Fruit fly (Drosophila melanogaster) whole organism, embryonic: ENCODE results near the gene CG13995.
A peak's percentile ranks its signal among the peaks of the same experiment; 100 is the strongest.

Experiments used
- Adf1 ChIP-seq: fragments of 200-800 bp; sonication (Bioruptor generic); IDR thresholded peaks from 2 replicates; pipeline ENCODE4 v1.3.6; 2022; ENCODE audit warnings: missing biosample characterization, missing genetic modification characterization
- Awh ChIP-seq: fragments of 200-800 bp; sonication (Bioruptor generic); IDR thresholded peaks from 2 replicates; pipeline ENCODE4, ENCODE4 v1.3.6; 2022; ENCODE audit warnings: missing biosample characterization, missing genetic modification characterization
- B-H2 ChIP-seq: fragments of 200-800 bp; sonication (Bioruptor generic); optimal IDR thresholded peaks from 2 replicates; lab custom pipeline; 2018; ENCODE audit warnings: missing biosample characterization, mild to moderate bottlenecking, missing genetic modification characterization
- Bgb ChIP-seq: fragments of 200-800 bp; sonication (Bioruptor generic); IDR thresholded peaks from 2 replicates; pipeline ENCODE4 v1.3.6; 2022; ENCODE audit warnings: missing biosample characterization, missing genetic modification characterization; ENCODE audit not compliant: partially characterized antibody
- Blimp-1 ChIP-seq: fragments of 200-800 bp; sonication (Bioruptor generic); optimal IDR thresholded peaks from 3 replicates; lab custom pipeline; 2018; ENCODE audit warnings: missing biosample characterization, missing genetic modification characterization, mild to moderate bottlenecking, moderate library complexity, missing genetic modification reagents
- CG10209 ChIP-seq: fragments of 200-800 bp; sonication (Bioruptor generic); optimal IDR thresholded peaks from 3 replicates; lab custom pipeline; 2017; ENCODE audit warnings: missing biosample characterization, mild to moderate bottlenecking, missing genetic modification characterization, missing genetic modification reagents
- CG12155 ChIP-seq: fragments of 200-800 bp; sonication (Bioruptor generic); optimal IDR thresholded peaks from 3 replicates; lab custom pipeline; 2016; ENCODE audit warnings: missing biosample characterization, missing genetic modification characterization
- CG12236 ChIP-seq: fragments of 200-800 bp; sonication (Bioruptor generic); optimal IDR thresholded peaks from 2 replicates; lab custom pipeline; 2016; ENCODE audit warnings: missing biosample characterization, missing genetic modification characterization
- CG13287 ChIP-seq: fragments of 200-800 bp; sonication (Bioruptor generic); IDR thresholded peaks from 2 replicates; pipeline ENCODE4 v1.3.6; 2022; ENCODE audit warnings: missing biosample characterization, missing genetic modification characterization; ENCODE audit not compliant: partially characterized antibody
- CG13894 ChIP-seq: fragments of 200-800 bp; sonication (Bioruptor generic); optimal IDR thresholded peaks from 3 replicates; lab custom pipeline; 2018; ENCODE audit warnings: missing biosample characterization, mild to moderate bottlenecking, missing genetic modification characterization, moderate library complexity
- CG1603 ChIP-seq: fragments of 200-800 bp; sonication (Bioruptor generic); optimal IDR thresholded peaks from 2 replicates; lab custom pipeline; 2019; ENCODE audit warnings: missing biosample characterization, mild to moderate bottlenecking, missing genetic modification characterization, moderate library complexity
- CG16863 ChIP-seq: fragments of 200-800 bp; sonication (Bioruptor generic); optimal IDR thresholded peaks from 3 replicates; lab custom pipeline; 2016; ENCODE audit warnings: missing biosample characterization, missing genetic modification characterization
- CG34376 ChIP-seq: fragments of 200-800 bp; sonication (Bioruptor generic); optimal IDR thresholded peaks from 2 replicates; lab custom pipeline; 2018; ENCODE audit warnings: missing biosample characterization, mild to moderate bottlenecking, missing genetic modification characterization
- CG34422 ChIP-seq: fragments of 200-800 bp; sonication (Bioruptor generic); IDR thresholded peaks from 3 replicates; pipeline ENCODE4 v1.3.6; 2022; ENCODE audit warnings: missing biosample characterization, missing genetic modification characterization
- CG42726 ChIP-seq: fragments of 200-800 bp; sonication (Bioruptor generic); IDR thresholded peaks from 2 replicates; pipeline ENCODE4 v1.3.6; 2022; ENCODE audit warnings: missing biosample characterization, missing genetic modification characterization; ENCODE audit not compliant: partially characterized antibody
- CG6175 ChIP-seq: fragments of 200-800 bp; sonication (Bioruptor generic); IDR thresholded peaks from 3 replicates; pipeline ENCODE4 v1.3.6; 2022; ENCODE audit warnings: missing biosample characterization, missing genetic modification characterization
- CG6272 ChIP-seq: fragments of 200-800 bp; sonication (Bioruptor generic); IDR thresholded peaks from 2 replicates; pipeline ENCODE4 v1.3.6; 2022; ENCODE audit warnings: missing biosample characterization, missing genetic modification characterization
- CG8290 ChIP-seq, 3 experiments: fragments of 200-800 bp; sonication (Bioruptor generic); optimal IDR thresholded peaks; 2 replicates each; lab custom pipeline; 2016 to 2019; ENCODE audit warnings: missing biosample characterization in 3 of 3, missing genetic modification characterization in 3 of 3, mild to moderate bottlenecking in 2 of 3, moderate library complexity in 1 of 3
- CG9932 ChIP-seq: fragments of 200-800 bp; sonication (Bioruptor generic); IDR thresholded peaks from 2 replicates; pipeline ENCODE4 v1.3.6; 2022; ENCODE audit warnings: missing biosample characterization, missing genetic modification characterization
- Dad ChIP-seq: fragments of 200-800 bp; sonication (Bioruptor generic); optimal IDR thresholded peaks from 3 replicates; lab custom pipeline; 2016; ENCODE audit warnings: missing biosample characterization, missing genetic modification characterization
- Deaf1 ChIP-seq: fragments of 200-800 bp; optimal IDR thresholded peaks from 3 replicates; lab custom pipeline; 2019; ENCODE audit warnings: missing biosample characterization, mild to moderate bottlenecking, missing genetic modification characterization, moderate library complexity
- HmgZ ChIP-seq: fragments of 200-800 bp; sonication (Bioruptor generic); optimal IDR thresholded peaks from 2 replicates; lab custom pipeline; 2018; ENCODE audit warnings: missing biosample characterization, mild to moderate bottlenecking, missing genetic modification characterization
- Hmr ChIP-seq: fragments of 200-800 bp; sonication (Bioruptor generic); optimal IDR thresholded peaks from 3 replicates; lab custom pipeline; 2017; ENCODE audit warnings: mild to moderate bottlenecking, missing biosample characterization, missing genetic modification reagents, missing genetic modification characterization
- Jarid2 ChIP-seq: fragments of 200-800 bp; sonication (Bioruptor generic); optimal IDR thresholded peaks from 3 replicates; lab custom pipeline; 2017; ENCODE audit warnings: mild to moderate bottlenecking, missing biosample characterization, missing genetic modification reagents, missing genetic modification characterization
- Nf-YB ChIP-seq: fragments of 200-800 bp; sonication (Bioruptor generic); optimal IDR thresholded peaks from 3 replicates; lab custom pipeline; 2019; ENCODE audit warnings: missing biosample characterization, mild to moderate bottlenecking, missing genetic modification characterization, moderate library complexity
- Rfx ChIP-seq: fragments of 200-800 bp; sonication (Bioruptor generic); IDR thresholded peaks from 2 replicates; pipeline ENCODE4 v1.3.6; 2022; ENCODE audit warnings: missing biosample characterization, missing genetic modification characterization
- Scr ChIP-seq: fragments of 200-800 bp; sonication (Bioruptor generic); IDR thresholded peaks from 2 replicates; pipeline ENCODE4 v1.3.6; 2022; ENCODE audit warnings: missing biosample characterization, missing genetic modification characterization; ENCODE audit not compliant: partially characterized antibody
- abd-A ChIP-seq: fragments of 200-800 bp; sonication (Bioruptor generic); optimal IDR thresholded peaks from 3 replicates; lab custom pipeline; 2019; ENCODE audit warnings: missing biosample characterization, mild to moderate bottlenecking, missing genetic modification characterization, moderate library complexity
- amos ChIP-seq: fragments of 200-800 bp; sonication (Bioruptor generic); IDR thresholded peaks from 2 replicates; pipeline ENCODE4 v1.3.6; 2022; ENCODE audit warnings: missing biosample characterization, missing genetic modification characterization; ENCODE audit not compliant: partially characterized antibody
- az2 ChIP-seq: fragments of 200-800 bp; sonication (Bioruptor generic); optimal IDR thresholded peaks from 3 replicates; lab custom pipeline; 2016; ENCODE audit warnings: missing biosample characterization, missing genetic modification characterization
- bbx ChIP-seq: fragments of 200-800 bp; sonication (Bioruptor generic); IDR thresholded peaks from 2 replicates; pipeline ENCODE4 v1.3.6; 2022; ENCODE audit warnings: missing biosample characterization, missing genetic modification characterization; ENCODE audit not compliant: partially characterized antibody
- chinmo ChIP-seq: fragments of 200-800 bp; sonication (Bioruptor generic); IDR thresholded peaks from 4 replicates; pipeline ENCODE4 v1.3.6; 2022; ENCODE audit warnings: missing biosample characterization, missing genetic modification characterization; ENCODE audit not compliant: partially characterized antibody
- chm ChIP-seq: fragments of 200-800 bp; sonication (Bioruptor generic); IDR thresholded peaks from 2 replicates; pipeline ENCODE4 v1.3.6; 2022; ENCODE audit warnings: missing biosample characterization, missing genetic modification characterization
- exex ChIP-seq: fragments of 200-800 bp; sonication (Bioruptor generic); optimal IDR thresholded peaks from 4 replicates; lab custom pipeline; 2018; ENCODE audit warnings: missing biosample characterization, mild to moderate bottlenecking, missing genetic modification characterization, moderate library complexity
- grn ChIP-seq: fragments of 200-800 bp; sonication (Bioruptor generic); optimal IDR thresholded peaks from 3 replicates; lab custom pipeline; 2017; ENCODE audit warnings: missing biosample characterization, missing genetic modification characterization
- gro ChIP-seq: fragments of 200-800 bp; sonication (Bioruptor generic); optimal IDR thresholded peaks from 2 replicates; lab custom pipeline; 2016; ENCODE audit warnings: missing biosample characterization, missing genetic modification characterization
- kah ChIP-seq: fragments of 200-800 bp; sonication (Bioruptor generic); optimal IDR thresholded peaks from 2 replicates; lab custom pipeline; 2018; ENCODE audit warnings: missing biosample characterization, mild to moderate bottlenecking, missing genetic modification characterization
- lbe ChIP-seq: fragments of 200-800 bp; sonication (Bioruptor generic); optimal IDR thresholded peaks from 2 replicates; lab custom pipeline; 2016; ENCODE audit warnings: missing biosample characterization, mild to moderate bottlenecking, missing genetic modification characterization
- pnt ChIP-seq: fragments of 200-800 bp; sonication (Bioruptor generic); optimal IDR thresholded peaks from 3 replicates; lab custom pipeline; 2016; ENCODE audit warnings: missing biosample characterization, missing genetic modification characterization
- sna ChIP-seq: fragments of 200-800 bp; sonication (Bioruptor generic); IDR thresholded peaks from 2 replicates; pipeline ENCODE4 v1.3.6; 2022; ENCODE audit warnings: missing biosample characterization, missing genetic modification characterization; ENCODE audit not compliant: partially characterized antibody
- so ChIP-seq: fragments of 200-800 bp; sonication (Bioruptor generic); IDR thresholded peaks from 3 replicates; pipeline ENCODE4 v1.3.6; 2022; ENCODE audit warnings: missing biosample characterization, missing genetic modification characterization
- stc ChIP-seq: fragments of 200-800 bp; sonication (Bioruptor generic); IDR thresholded peaks from 2 replicates; pipeline ENCODE4 v1.3.6; 2022; ENCODE audit warnings: missing biosample characterization, missing genetic modification characterization
- sug ChIP-seq: fragments of 200-800 bp; optimal IDR thresholded peaks from 2 replicates; lab custom pipeline; 2019; ENCODE audit warnings: missing biosample characterization, mild to moderate bottlenecking, missing genetic modification characterization, moderate library complexity
- toy ChIP-seq: fragments of 200-800 bp; sonication (Bioruptor generic); IDR thresholded peaks from 2 replicates; pipeline ENCODE4 v1.3.6; 2022; ENCODE audit warnings: missing biosample characterization, missing genetic modification characterization
- unpg ChIP-seq: fragments of 200-800 bp; sonication (Bioruptor generic); optimal IDR thresholded peaks from 3 replicates; lab custom pipeline; 2018; ENCODE audit warnings: missing biosample characterization, mild to moderate bottlenecking, missing genetic modification characterization, moderate library complexity
- vnd ChIP-seq: fragments of 200-800 bp; sonication (Bioruptor generic); IDR thresholded peaks from 3 replicates; pipeline ENCODE4 v1.3.6; 2022; ENCODE audit warnings: missing biosample characterization, missing genetic modification characterization; ENCODE audit not compliant: partially characterized antibody
- wor ChIP-seq: fragments of 200-800 bp; sonication (Bioruptor generic); IDR thresholded peaks from 2 replicates; pipeline ENCODE4 v1.3.6; 2022; ENCODE audit warnings: missing biosample characterization, missing genetic modification characterization

The CG13995 gene

DNA sequence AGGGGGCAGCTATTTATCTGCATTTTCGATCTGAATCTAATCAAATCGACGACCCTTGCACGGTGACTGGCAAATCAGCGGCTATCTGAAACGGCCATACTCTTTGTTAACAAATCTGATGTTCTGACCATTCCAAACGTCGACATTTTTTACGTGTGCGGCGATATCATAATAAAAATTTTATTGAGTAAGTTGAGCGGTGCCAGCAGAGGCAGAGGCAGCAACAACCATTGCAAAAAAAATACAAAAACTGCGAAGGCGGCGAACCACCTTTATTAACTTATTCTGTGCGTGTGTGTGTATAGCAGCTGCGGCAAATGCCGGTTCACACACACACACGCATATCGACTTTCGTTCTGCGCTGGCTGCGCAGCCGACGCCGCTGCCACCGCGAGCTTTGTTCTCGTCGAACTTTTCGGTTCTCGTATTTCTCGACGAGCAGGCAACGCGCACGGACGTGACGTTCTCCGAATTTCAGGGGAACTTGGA lies 28.1 kb downstream of the CG13995 start, which contains the start of gene Kr-h1 (continued):
- peak; percentile 33 for TF ChIP-seq Jarid2 (GFP tag; lab: Kevin White, UChicago)
- TF ChIP-seq CG34422: peak; percentile 26; the same call in 1 of the 3 replicates
- TF ChIP-seq amos (GFP tag; lab: Robert Waterston, UW): peak; percentile 27; the same call in 1 of the 2 replicates
- 0 out of 3 replicates have a peak, but pooled peaks have one; percentile 35 for TF ChIP-seq so (GFP tag; lab: Robert Waterston, UW)
- TF ChIP-seq CG42726 (GFP tag; lab: Robert Waterston, UW): peak; percentile 63; the same call in 1 of the 2 replicates
- TF ChIP-seq grn: peak; percentile 46
- peak; percentile 72 for TF ChIP-seq CG12155 (GFP tag; lab: Kevin White, UChicago)
- TF ChIP-seq Rfx (GFP tag; lab: Robert Waterston, UW): 0 out of 2 replicates have a peak, but pooled peaks have one; percentile 17
- TF ChIP-seq B-H2 (GFP tag; lab: Kevin White, UChicago): peak; percentile 27
- peak; percentile 96 for TF ChIP-seq chinmo (GFP tag; lab: Robert Waterston, UW)
- peak; percentile 100 for TF ChIP-seq Adf1 (GFP tag; lab: Robert Waterston, UW)
- peak; percentile 68 for TF ChIP-seq exex
- peak; percentile 42; the same call in 1 of the 2 replicates for TF ChIP-seq CG13287 (GFP tag; lab: Robert Waterston, UW)
- peak; percentile 14 for TF ChIP-seq CG34376 (GFP tag; lab: Kevin White, UChicago)
- TF ChIP-seq Blimp-1: peak; percentile 37
- peak; percentile 23; the same call in 1 of the 2 replicates for TF ChIP-seq Bgb
- no peak for TF ChIP-seq Dad (GFP tag; lab: Kevin White, UChicago)
- 0 out of 2 replicates have a peak, but pooled peaks have one; percentile 44 for TF ChIP-seq chm (GFP tag; lab: Robert Waterston, UW)
- peak; percentile 80; the same call in 2 of the 3 replicates for TF ChIP-seq CG6175 (GFP tag; lab: Robert Waterston, UW)
- peak; percentile 11 for TF ChIP-seq gro (GFP tag; lab: Kevin White, UChicago)
- TF ChIP-seq CG6272 (GFP tag; lab: Robert Waterston, UW): no peak
- peak; percentile 75 for TF ChIP-seq sug (tag; lab: Kevin White, UChicago)
- no peak for TF ChIP-seq Awh (GFP tag; lab: Robert Waterston, UW)
- TF ChIP-seq bbx: no peak
- TF ChIP-seq CG9932 (GFP tag; lab: Robert Waterston, UW): peak; percentile 17; the same call in 1 of the 2 replicates
- TF ChIP-seq abd-A (tag; lab: Kevin White, UChicago): peak; percentile 6
- no peak for TF ChIP-seq pnt (GFP tag; lab: Kevin White, UChicago)
- peak; percentile 3 for TF ChIP-seq Deaf1 (tag; lab: Kevin White, UChicago)
- TF ChIP-seq lbe: no peak
- peak; percentile 72 for TF ChIP-seq CG13894
- TF ChIP-seq Scr (GFP tag; lab: Robert Waterston, UW): 0 out of 2 replicates have a peak, but pooled peaks have one; percentile 12
- TF ChIP-seq stc (GFP tag; lab: Robert Waterston, UW): 0 out of 2 replicates have a peak, but pooled peaks have one; percentile 21
- no peak for TF ChIP-seq sna (GFP tag; lab: Robert Waterston, UW)
- TF ChIP-seq CG12236 (GFP tag; lab: Kevin White, UChicago): no peak

DNA sequence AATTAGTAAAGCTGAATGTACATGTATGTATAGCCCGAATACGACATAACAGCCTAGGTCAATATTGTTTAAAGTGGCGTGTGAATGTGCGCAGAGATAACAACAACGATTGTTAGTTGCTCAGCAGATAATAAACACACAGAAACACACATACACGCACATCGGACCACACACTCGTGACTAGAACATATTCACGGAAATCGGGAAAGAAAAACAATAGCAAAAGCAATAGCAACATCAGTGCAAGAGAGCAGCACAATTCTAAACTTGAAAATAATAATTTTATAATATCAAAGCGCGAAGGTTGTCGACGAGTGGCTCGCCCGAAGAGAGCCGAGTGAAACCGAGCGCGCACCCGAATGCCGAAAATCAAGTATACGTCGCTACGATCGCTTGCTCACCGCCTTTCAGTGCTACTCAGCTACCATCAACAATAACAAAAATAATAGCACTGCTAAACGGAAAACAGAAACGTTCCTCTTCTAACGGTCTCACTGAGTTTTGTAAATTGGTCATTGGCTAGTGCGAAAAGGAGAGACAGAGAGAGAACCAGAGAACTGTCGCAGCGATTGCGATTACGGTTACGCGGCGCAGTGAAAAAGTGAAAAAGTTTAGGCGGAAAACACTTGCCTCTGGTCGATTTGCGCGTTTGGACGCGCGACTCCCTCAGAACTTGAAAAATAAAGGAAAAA lies 29.0 kb downstream of the CG13995 start:
- peak; percentile 88 for TF ChIP-seq exex
- TF ChIP-seq Nf-YB (GFP tag; lab: Kevin White, UChicago): peak; percentile 18
- TF ChIP-seq vnd (GFP tag; lab: Robert Waterston, UW): 0 out of 3 replicates have a peak, but pooled peaks have one; percentile 21
- TF ChIP-seq Hmr: peak; percentile 76
- peak; percentile 34 for TF ChIP-seq CG10209 (GFP tag; lab: Kevin White, UChicago)
- no peak for TF ChIP-seq kah (GFP tag; lab: Kevin White, UChicago)
- peak; percentile 19 for TF ChIP-seq CG1603
- TF ChIP-seq wor: no peak
- no peak for TF ChIP-seq CG16863 (GFP tag; lab: Kevin White, UChicago)
- no peak for TF ChIP-seq toy (GFP tag; lab: Robert Waterston, UW)
- TF ChIP-seq CG8290 (GFP tag; optimal IDR thresholded peaks at IDR 0.05; lab: Kevin White, UChicago): no peak
- TF ChIP-seq CG8290 (tag; optimal IDR thresholded peaks at IDR 0.05; lab: Kevin White, UChicago): peak; percentile 5 to 61
- peak; percentile 15 for TF ChIP-seq unpg (GFP tag; lab: Kevin White, UChicago)
- TF ChIP-seq HmgZ (tag; lab: Kevin White, UChicago): peak; percentile 41
- no peak for TF ChIP-seq az2 (GFP tag; lab: Kevin White, UChicago)
